Worm (Caenorhabditis elegans) whole organism, early embryonic: Measurements from ENCODE around the gene chat-1.

Source experiments
- B0310.2 ChIP-seq: sonication (generic microtip); optimal IDR thresholded peaks from 2 replicates; lab custom pipeline; 2016; ENCODE audit warnings: mild to moderate bottlenecking, missing genetic modification characterization, missing compliant biosample characterization
- F13C5.2 ChIP-seq: sonication (generic microtip); optimal IDR thresholded peaks from 2 replicates; lab custom pipeline; 2017; ENCODE audit warnings: mild to moderate bottlenecking, missing genetic modification characterization, inconsistent platforms, missing compliant biosample characterization
- aly-1 ChIP-seq: sonication (generic microtip); optimal IDR thresholded peaks from 2 replicates; lab custom pipeline; 2016; ENCODE audit warnings: missing genetic modification characterization, missing compliant biosample characterization
- ama-1 ChIP-seq: fragments of 150-350 bp; optimal IDR thresholded peaks from 2 replicates; lab custom pipeline; 2014
- ceh-13 ChIP-seq: fragments of 200-800 bp; sonication (Bioruptor generic); optimal IDR thresholded peaks from 2 replicates; lab custom pipeline; 2018; ENCODE audit warnings: mild to moderate bottlenecking, missing genetic modification characterization, missing compliant biosample characterization
- ceh-36 ChIP-seq: sonication (generic microtip); optimal IDR thresholded peaks from 2 replicates; lab custom pipeline; 2016; ENCODE audit warnings: missing genetic modification characterization, inconsistent platforms, missing compliant biosample characterization
- ets-7 ChIP-seq: sonication (generic microtip); optimal IDR thresholded peaks from 2 replicates; lab custom pipeline; 2016; ENCODE audit warnings: missing genotype, missing genetic modification characterization, missing compliant biosample characterization
- flt-1 ChIP-seq: fragments of 200-800 bp; sonication (Bioruptor generic); IDR thresholded peaks from 2 replicates; pipeline ENCODE4 v1.3.6; 2022; ENCODE audit warnings: missing genetic modification characterization, missing compliant biosample characterization
- hmbx-1 ChIP-seq: sonication (generic microtip); optimal IDR thresholded peaks from 2 replicates; lab custom pipeline; 2016; ENCODE audit warnings: mild to moderate bottlenecking, missing genetic modification characterization, missing compliant biosample characterization
- hnd-1 ChIP-seq: sonication (generic microtip); optimal IDR thresholded peaks from 2 replicates; lab custom pipeline; 2016; ENCODE audit warnings: missing genetic modification characterization, missing compliant biosample characterization
- pes-1 ChIP-seq: fragments of 200-800 bp; sonication (Bioruptor generic); IDR thresholded peaks from 2 replicates; pipeline ENCODE4 v1.3.6; 2022; ENCODE audit warnings: missing genetic modification reagents, missing genetic modification characterization, missing compliant biosample characterization
- tbx-11 ChIP-seq: fragments of 200-800 bp; sonication (Bioruptor generic); IDR thresholded peaks from 2 replicates; pipeline ENCODE4 v1.3.6; 2022; ENCODE audit warnings: missing genetic modification characterization, missing compliant biosample characterization
- tbx-37 ChIP-seq: fragments of 200-800 bp; sonication (Bioruptor generic); conservative IDR thresholded peaks from 2 replicates; pipeline ENCODE4 v1.3.6; 2022; ENCODE audit warnings: missing genetic modification reagents, missing genetic modification characterization, missing compliant biosample characterization
- tra-4 ChIP-seq: sonication (generic microtip); optimal IDR thresholded peaks from 2 replicates; lab custom pipeline; 2017; ENCODE audit warnings: missing genetic modification characterization, missing compliant biosample characterization

DNA sequence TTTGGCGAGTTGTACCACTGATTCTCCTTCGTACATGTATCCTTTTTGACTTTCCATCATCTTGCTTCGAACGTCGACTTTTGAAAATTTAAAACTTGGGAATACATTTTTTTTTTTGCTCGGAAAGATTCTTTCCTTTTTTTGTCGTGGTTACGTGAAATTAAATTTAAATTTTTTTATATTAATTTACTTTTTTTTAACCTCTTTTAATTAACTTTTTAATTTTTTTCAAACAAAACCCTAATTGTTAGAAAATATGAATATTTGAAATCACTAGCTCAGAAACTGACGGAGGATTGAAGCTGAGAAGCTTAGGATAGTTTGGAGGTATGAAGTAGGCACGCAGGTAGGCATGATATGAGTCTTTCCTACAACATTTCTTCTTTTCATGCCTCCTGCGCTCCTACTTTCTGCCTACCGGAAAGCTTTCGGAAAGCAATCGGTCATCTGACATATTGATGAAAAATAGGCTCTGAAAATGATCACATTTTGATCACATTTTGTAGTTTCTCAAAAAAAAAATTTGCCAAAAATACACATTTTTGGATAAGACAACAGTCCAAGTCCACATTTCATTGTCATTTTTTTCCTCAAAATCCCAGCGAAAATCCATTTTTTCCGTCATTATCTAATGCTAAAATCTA lies 12.6 kb upstream of the chat-1 start, which contains the start of the genes R08C7.8 and R08C7.4:
- TF ChIP-seq ceh-13 (GFP tag; lab: Kevin White, UChicago) (no peak), ama-1 (lab: Kevin White, UChicago) (no peak), tbx-37 (GFP tag; lab: Robert Waterston, UW) (no peak), B0310.2 (tag; lab: Kevin White, UChicago) (no peak), tra-4 (tag; lab: Kevin White, UChicago) (no peak), ets-7 (no peak), aly-1 (tag; lab: Kevin White, UChicago) (no peak), hmbx-1 (tag; lab: Kevin White, UChicago) (no peak), flt-1 (GFP tag; lab: Robert Waterston, UW) (no peak), ceh-36 (no peak), tbx-11 (GFP tag; lab: Robert Waterston, UW) (no peak), F13C5.2 (tag; lab: Kevin White, UChicago) (no peak), pes-1 (GFP tag; lab: Robert Waterston, UW) (no peak), hnd-1 (tag; lab: Kevin White, UChicago) (no peak)
